Worm (Caenorhabditis elegans): ENCODE measurements around the gene dyf-18.

The dyf-18 gene

ce11 chrIV:11801078-11801477 lies at the start of gene dyf-18:
Gene dyf-18 (minus strand): TSS chrIV:11801178.
- TF ChIP-seq flh-1 (GFP tag; optimal IDR thresholded peaks at IDR 0.05): no peak
- no peak for TF ChIP-seq ces-1 (GFP tag; optimal IDR thresholded peaks at IDR 0.05)
- TF ChIP-seq nhr-2 (tag; optimal IDR thresholded peaks at IDR 0.05): no peak
- no peak for TF ChIP-seq ceh-43 (GFP tag; optimal IDR thresholded peaks at IDR 0.05)
- no peak for TF ChIP-seq ztf-11 (tag; optimal IDR thresholded peaks at IDR 0.05)
- TF ChIP-seq ceh-39 (tag; optimal IDR thresholded peaks at IDR 0.05): no peak
- no peak for TF ChIP-seq bed-3 (GFP tag; optimal IDR thresholded peaks at IDR 0.05)
- TF ChIP-seq sem-2 (GFP tag; optimal IDR thresholded peaks at IDR 0.05): no peak
- TF ChIP-seq unc-39 (tag; optimal IDR thresholded peaks at IDR 0.05): no peak
- no peak for TF ChIP-seq lsy-2 (tag; optimal IDR thresholded peaks at IDR 0.05)
- no peak for TF ChIP-seq nhr-28 (tag; optimal IDR thresholded peaks at IDR 0.05)
- no peak for TF ChIP-seq nhr-76 (tag; optimal IDR thresholded peaks at IDR 0.05)
- TF ChIP-seq tbx-8 (GFP tag; optimal IDR thresholded peaks at IDR 0.05): no peak
- no peak for TF ChIP-seq sptf-1 (tag; optimal IDR thresholded peaks at IDR 0.05)
- TF ChIP-seq lin-13 (tag; optimal IDR thresholded peaks at IDR 0.05): no peak

- TF ChIP-seq blmp-1 (tag; optimal IDR thresholded peaks at IDR 0.05) (no peak), bed-3 (GFP tag; optimal IDR thresholded peaks at IDR 0.05) (no peak), unc-39 (tag; optimal IDR thresholded peaks at IDR 0.05) (no peak), ham-2 (GFP tag; optimal IDR thresholded peaks at IDR 0.05) (no peak), cnd-1 (tag; optimal IDR thresholded peaks at IDR 0.05) (no peak), unc-120 (tag; optimal IDR thresholded peaks at IDR 0.05; ENCODE audit: poor library complexity, severe bottlenecking) (no peak), elt-1 (tag; optimal IDR thresholded peaks at IDR 0.05; ENCODE audit: borderline replicate concordance, insufficient read depth) (no peak), nhr-28 (tag; optimal IDR thresholded peaks at IDR 0.05) (no peak), nhr-2 (tag; optimal IDR thresholded peaks at IDR 0.05) (no peak), lin-32 (GFP tag; optimal IDR thresholded peaks at IDR 0.05) (no peak), M03D4.4 (tag; optimal IDR thresholded peaks at IDR 0.05) (no peak), ceh-43 (GFP tag; optimal IDR thresholded peaks at IDR 0.05) (no peak)
Observed at ce11 chrIV:11847771-11848312, 46.9 kb upstream of the dyf-18 start, which contains the start of the genes F38H4.6 and F38H4.4. Gene F38H4.6 (minus strand): TSS chrIV:11847871. Gene F38H4.4 (plus strand): TSS chrIV:11848262.

- TF ChIP-seq lin-32 (GFP tag; optimal IDR thresholded peaks at IDR 0.05): no peak
- TF ChIP-seq bed-3 (GFP tag; optimal IDR thresholded peaks at IDR 0.05): no peak
- TF ChIP-seq snpc-4 (tag; optimal IDR thresholded peaks at IDR 0.05): no peak
- no peak for TF ChIP-seq ceh-39 (tag; optimal IDR thresholded peaks at IDR 0.05)
- no peak for TF ChIP-seq lin-13 (tag; optimal IDR thresholded peaks at IDR 0.05)
- no peak for TF ChIP-seq ham-2 (GFP tag; optimal IDR thresholded peaks at IDR 0.05)
- no peak for TF ChIP-seq elt-1 (tag; optimal IDR thresholded peaks at IDR 0.05; ENCODE audit: borderline replicate concordance, insufficient read depth)
- no peak for TF ChIP-seq flh-1 (GFP tag; optimal IDR thresholded peaks at IDR 0.05)
- no peak for TF ChIP-seq unc-62 (GFP tag; optimal IDR thresholded peaks at IDR 0.05)
- no peak for TF ChIP-seq mab-5 (tag; optimal IDR thresholded peaks at IDR 0.05)
- no peak for TF ChIP-seq blmp-1 (tag; optimal IDR thresholded peaks at IDR 0.05)
- no peak for TF ChIP-seq nhr-237 (tag; optimal IDR thresholded peaks at IDR 0.05)
- no peak for TF ChIP-seq pha-4 (tag; optimal IDR thresholded peaks at IDR 0.05)
- no peak for TF ChIP-seq M03D4.4 (tag; optimal IDR thresholded peaks at IDR 0.05)
- TF ChIP-seq nhr-28 (tag; optimal IDR thresholded peaks at IDR 0.05): no peak
- TF ChIP-seq elt-3 (tag; optimal IDR thresholded peaks at IDR 0.05): no peak
- TF ChIP-seq unc-120 (tag; optimal IDR thresholded peaks at IDR 0.05; ENCODE audit: poor library complexity, severe bottlenecking): no peak
- no peak for TF ChIP-seq sem-2 (GFP tag; optimal IDR thresholded peaks at IDR 0.05)
- no peak for TF ChIP-seq ceh-83 (GFP tag; optimal IDR thresholded peaks at IDR 0.05)
- no peak for TF ChIP-seq zip-8 (tag; optimal IDR thresholded peaks at IDR 0.05)
Observed at ce11 chrIV:11842121-11842520, 41.1 kb upstream of the dyf-18 start, which contains the start of gene F38H4.3. Gene F38H4.3 (plus strand): TSS chrIV:11842421.

ce11 chrIV:11838657-11839056 lies 37.7 kb upstream of the dyf-18 start, which contains the start of gene fbxb-3:
Gene fbxb-3 (plus strand): TSS chrIV:11838957.
- TF ChIP-seq sem-2 (GFP tag; optimal IDR thresholded peaks at IDR 0.05) (no peak), drap-1 (GFP tag; optimal IDR thresholded peaks at IDR 0.05) (no peak)

ce11 chrIV:11833456-11833855 lies 32.5 kb upstream of the dyf-18 start, which contains the start of gene M117.4:
Gene M117.4 (minus strand): TSS chrIV:11833556.
- TF ChIP-seq ceh-39 (tag; optimal IDR thresholded peaks at IDR 0.05) (no peak), zip-8 (tag; optimal IDR thresholded peaks at IDR 0.05) (peak; percentile 51)

All from whole organism, mixed stage, embryonic.